Fruit fly (Drosophila melanogaster) whole organism, embryonic: ENCODE measurements around the gene CG43894.

Experiments
- Asciz ChIP-seq: fragments of 200-800 bp; sonication (Bioruptor generic); optimal IDR thresholded peaks from 2 replicates; lab custom pipeline; 2017; ENCODE audit warnings: missing biosample characterization, mild to moderate bottlenecking, missing genetic modification characterization, missing genetic modification reagents
- Atf6 ChIP-seq: fragments of 200-800 bp; sonication (Bioruptor generic); IDR thresholded peaks from 2 replicates; pipeline ENCODE4 v1.3.6; 2022; ENCODE audit warnings: missing biosample characterization, missing genetic modification characterization
- Awh ChIP-seq: fragments of 200-800 bp; sonication (Bioruptor generic); IDR thresholded peaks from 2 replicates; pipeline ENCODE4, ENCODE4 v1.3.6; 2022; ENCODE audit warnings: missing biosample characterization, missing genetic modification characterization
- CG10209 ChIP-seq: fragments of 200-800 bp; sonication (Bioruptor generic); optimal IDR thresholded peaks from 3 replicates; lab custom pipeline; 2017; ENCODE audit warnings: missing biosample characterization, mild to moderate bottlenecking, missing genetic modification characterization, missing genetic modification reagents
- CG12659 ChIP-seq: fragments of 200-800 bp; sonication (Bioruptor generic); optimal IDR thresholded peaks from 3 replicates; lab custom pipeline; 2017; ENCODE audit warnings: mild to moderate bottlenecking, missing biosample characterization, missing genetic modification reagents, missing genetic modification characterization
- CG12769 ChIP-seq: fragments of 200-800 bp; sonication (Bioruptor generic); optimal IDR thresholded peaks from 2 replicates; lab custom pipeline; 2019; ENCODE audit warnings: missing biosample characterization, mild to moderate bottlenecking, missing genetic modification characterization, moderate library complexity
- CG13287 ChIP-seq: fragments of 200-800 bp; sonication (Bioruptor generic); IDR thresholded peaks from 2 replicates; pipeline ENCODE4 v1.3.6; 2022; ENCODE audit warnings: missing biosample characterization, missing genetic modification characterization; ENCODE audit not compliant: partially characterized antibody
- CG13424 ChIP-seq: fragments of 200-800 bp; sonication (Bioruptor generic); optimal IDR thresholded peaks from 2 replicates; lab custom pipeline; 2019; ENCODE audit warnings: missing biosample characterization, mild to moderate bottlenecking, missing genetic modification characterization, moderate library complexity
- CG15601 ChIP-seq: fragments of 200-800 bp; sonication (Bioruptor generic); optimal IDR thresholded peaks from 3 replicates; lab custom pipeline; 2019; ENCODE audit warnings: missing biosample characterization, mild to moderate bottlenecking, missing genetic modification characterization, moderate library complexity
- CG16815 ChIP-seq: fragments of 200-800 bp; sonication (Bioruptor generic); optimal IDR thresholded peaks from 3 replicates; lab custom pipeline; 2017; ENCODE audit warnings: missing biosample characterization, mild to moderate bottlenecking, missing genetic modification characterization
- CG18619 ChIP-seq: fragments of 200-800 bp; sonication (Bioruptor generic); optimal IDR thresholded peaks from 3 replicates; lab custom pipeline; 2017; ENCODE audit warnings: missing biosample characterization, mild to moderate bottlenecking, missing genetic modification characterization
- CG2678 ChIP-seq: fragments of 200-800 bp; sonication (Bioruptor generic); optimal IDR thresholded peaks from 3 replicates; lab custom pipeline; 2019; ENCODE audit warnings: missing biosample characterization, mild to moderate bottlenecking, missing genetic modification characterization, moderate library complexity
- CG34422 ChIP-seq: fragments of 200-800 bp; sonication (Bioruptor generic); IDR thresholded peaks from 3 replicates; pipeline ENCODE4 v1.3.6; 2022; ENCODE audit warnings: missing biosample characterization, missing genetic modification characterization
- CG8281 ChIP-seq: fragments of 200-800 bp; sonication (Bioruptor generic); optimal IDR thresholded peaks from 2 replicates; lab custom pipeline; 2018; ENCODE audit warnings: missing biosample characterization, mild to moderate bottlenecking, missing genetic modification characterization, moderate library complexity
- CG9817 ChIP-seq: fragments of 200-800 bp; sonication (Bioruptor generic); optimal IDR thresholded peaks from 2 replicates; lab custom pipeline; 2018; ENCODE audit warnings: missing biosample characterization, mild to moderate bottlenecking, missing genetic modification characterization, moderate library complexity
- CoRest ChIP-seq: fragments of 200-800 bp; sonication (Bioruptor generic); optimal IDR thresholded peaks from 3 replicates; lab custom pipeline; 2018; ENCODE audit warnings: missing biosample characterization, mild to moderate bottlenecking, missing genetic modification characterization, moderate library complexity
- Dbx ChIP-seq: fragments of 200-800 bp; sonication (Bioruptor generic); IDR thresholded peaks from 3 replicates; pipeline ENCODE4 v1.3.6; 2022; ENCODE audit warnings: missing biosample characterization, missing genetic modification characterization
- Dek ChIP-seq: fragments of 200-800 bp; sonication (Bioruptor generic); optimal IDR thresholded peaks from 3 replicates; lab custom pipeline; 2019; ENCODE audit warnings: missing biosample characterization, mild to moderate bottlenecking, missing genetic modification characterization, moderate library complexity
- Ets65A ChIP-seq: fragments of 200-800 bp; sonication (Bioruptor generic); peaks from one replicate; lab custom pipeline; 2016; ENCODE audit warnings: missing biosample characterization, missing genetic modification characterization
- Fer3 ChIP-seq: fragments of 200-800 bp; sonication (Bioruptor generic); optimal IDR thresholded peaks from 2 replicates; lab custom pipeline; 2018; ENCODE audit warnings: missing biosample characterization, mild to moderate bottlenecking, missing genetic modification characterization, moderate library complexity
- HmgZ ChIP-seq: fragments of 200-800 bp; sonication (Bioruptor generic); optimal IDR thresholded peaks from 2 replicates; lab custom pipeline; 2018; ENCODE audit warnings: missing biosample characterization, mild to moderate bottlenecking, missing genetic modification characterization
- Jarid2 ChIP-seq: fragments of 200-800 bp; sonication (Bioruptor generic); optimal IDR thresholded peaks from 3 replicates; lab custom pipeline; 2017; ENCODE audit warnings: mild to moderate bottlenecking, missing biosample characterization, missing genetic modification reagents, missing genetic modification characterization
- PHDP ChIP-seq: fragments of 200-800 bp; sonication (Bioruptor generic); optimal IDR thresholded peaks from 3 replicates; lab custom pipeline; 2018; ENCODE audit warnings: missing biosample characterization, mild to moderate bottlenecking, missing genetic modification characterization, moderate library complexity
- Ptx1 ChIP-seq: fragments of 200-800 bp; sonication (Bioruptor generic); IDR thresholded peaks from 2 replicates; pipeline ENCODE4 v1.3.6; 2022; ENCODE audit warnings: missing biosample characterization, missing genetic modification characterization
- Rfx ChIP-seq: fragments of 200-800 bp; sonication (Bioruptor generic); IDR thresholded peaks from 2 replicates; pipeline ENCODE4 v1.3.6; 2022; ENCODE audit warnings: missing biosample characterization, missing genetic modification characterization
- Trl ChIP-seq, 3 experiments: fragments of >200 bp in 2 of 3; fragments of 200-800 bp in 1 of 3; sonication (Bioruptor generic) in 1 of 3; optimal IDR thresholded peaks; 2 replicates in 1 of 3; 3 replicates in 2 of 3; lab custom pipeline; 2016 to 2017; ENCODE audit warnings: missing biosample characterization in 1 of 3, missing genetic modification characterization in 1 of 3
- al ChIP-seq: fragments of 200-800 bp; sonication (Bioruptor generic); IDR thresholded peaks from 2 replicates; pipeline ENCODE4 v1.3.6; 2022; ENCODE audit warnings: missing biosample characterization, missing genetic modification characterization
- cg ChIP-seq: fragments of 200-800 bp; sonication (Bioruptor generic); optimal IDR thresholded peaks from 3 replicates; lab custom pipeline; 2019; ENCODE audit warnings: missing biosample characterization, mild to moderate bottlenecking, missing genetic modification characterization, moderate library complexity
- chif ChIP-seq, 2 experiments: fragments of 200-800 bp; sonication (Bioruptor generic); optimal IDR thresholded peaks; 3 replicates each; lab custom pipeline; 2016; ENCODE audit warnings: missing biosample characterization in 2 of 2, missing genetic modification characterization in 2 of 2
- ci ChIP-seq: fragments of 200-800 bp; sonication (Bioruptor generic); IDR thresholded peaks from 3 replicates; pipeline ENCODE4 v1.3.6; 2022; ENCODE audit warnings: missing biosample characterization, missing genetic modification characterization
- cwo ChIP-seq: fragments of 200-800 bp; sonication (Bioruptor generic); optimal IDR thresholded peaks from 3 replicates; lab custom pipeline; 2017; ENCODE audit warnings: missing biosample characterization, missing genetic modification characterization, mild to moderate bottlenecking, moderate library complexity, missing genetic modification reagents
- dati ChIP-seq: fragments of 200-800 bp; sonication (Bioruptor generic); IDR thresholded peaks from 2 replicates; pipeline ENCODE4 v1.3.6; 2022; ENCODE audit warnings: missing biosample characterization, missing genetic modification characterization
- fd3F ChIP-seq: fragments of 200-800 bp; sonication (Bioruptor generic); optimal IDR thresholded peaks from 2 replicates; lab custom pipeline; 2018; ENCODE audit warnings: missing biosample characterization, mild to moderate bottlenecking, missing genetic modification characterization, moderate library complexity
- gsb ChIP-seq: fragments of 200-800 bp; sonication (Bioruptor generic); IDR thresholded peaks from 2 replicates; pipeline ENCODE4 v1.3.6; 2022; ENCODE audit warnings: missing biosample characterization, missing genetic modification characterization
- jigr1 ChIP-seq: fragments of 200-800 bp; sonication (Bioruptor generic); IDR thresholded peaks from 3 replicates; pipeline ENCODE4 v1.3.6; 2022; ENCODE audit warnings: missing biosample characterization, missing genetic modification characterization
- kah ChIP-seq: fragments of 200-800 bp; sonication (Bioruptor generic); optimal IDR thresholded peaks from 2 replicates; lab custom pipeline; 2018; ENCODE audit warnings: missing biosample characterization, mild to moderate bottlenecking, missing genetic modification characterization
- nau ChIP-seq: fragments of 200-800 bp; sonication (Bioruptor generic); optimal IDR thresholded peaks from 3 replicates; lab custom pipeline; 2017; ENCODE audit warnings: missing biosample characterization, mild to moderate bottlenecking, missing genetic modification characterization, missing genetic modification reagents
- nmo ChIP-seq: fragments of 200-800 bp; sonication (Bioruptor generic); optimal IDR thresholded peaks from 2 replicates; lab custom pipeline; 2018; ENCODE audit warnings: missing biosample characterization, mild to moderate bottlenecking, missing genetic modification characterization, moderate library complexity
- pan ChIP-seq, 4 experiments: fragments of >200 bp in 3 of 4; fragments of 200-800 bp in 1 of 4; sonication (Bioruptor generic) in 1 of 4; optimal IDR thresholded peaks in 3 of 4; IDR thresholded peaks in 1 of 4; 2 replicates each; pipeline versions ENCODE4 v1.3.6 to Lab custom; 2017 to 2022; ENCODE audit warnings: missing biosample characterization in 2 of 4, missing genetic modification characterization in 2 of 4, mixed read lengths in 1 of 4
- pho ChIP-seq: fragments of 200-800 bp; sonication (Bioruptor generic); optimal IDR thresholded peaks from 2 replicates; lab custom pipeline; 2016; ENCODE audit warnings: missing biosample characterization, missing genetic modification characterization
- prd ChIP-seq, 3 experiments: fragments of >200 bp in 2 of 3; fragments of 200-800 bp in 1 of 3; sonication (Bioruptor generic) in 1 of 3; optimal IDR thresholded peaks in 2 of 3; IDR thresholded peaks in 1 of 3; 2 replicates in 2 of 3; 3 replicates in 1 of 3; pipeline versions ENCODE4 v1.3.6 to Lab custom; 2017 to 2022; ENCODE audit warnings: missing biosample characterization in 1 of 3, missing genetic modification characterization in 1 of 3
- sc ChIP-seq, 3 experiments: fragments of >200 bp in 2 of 3; fragments of 200-800 bp in 1 of 3; sonication (Bioruptor generic) in 1 of 3; optimal IDR thresholded peaks; 2 replicates in 2 of 3; 3 replicates in 1 of 3; lab custom pipeline; 2017; ENCODE audit warnings: mild to moderate bottlenecking in 1 of 3, missing biosample characterization in 1 of 3, missing genetic modification characterization in 1 of 3, missing genetic modification reagents in 1 of 3
- sd ChIP-seq: fragments of 200-800 bp; sonication (Bioruptor generic); optimal IDR thresholded peaks from 3 replicates; lab custom pipeline; 2018; ENCODE audit warnings: missing biosample characterization, mild to moderate bottlenecking, missing genetic modification characterization, moderate library complexity
- tll ChIP-seq, 2 experiments: fragments of 200-800 bp in 1 of 2; fragments of >200 bp in 1 of 2; sonication (Bioruptor generic) in 1 of 2; optimal IDR thresholded peaks; 2 replicates each; lab custom pipeline; 2017 to 2019; ENCODE audit warnings: missing biosample characterization in 2 of 2, missing genetic modification characterization in 2 of 2, mild to moderate bottlenecking in 1 of 2, moderate library complexity in 1 of 2
- zfh1 ChIP-seq: fragments of 200-800 bp; sonication (Bioruptor generic); IDR thresholded peaks from 3 replicates; pipeline ENCODE4 v1.3.6; 2022; ENCODE audit warnings: missing biosample characterization, missing genetic modification characterization

Gene CG43894

dm6 chr3L:12892485-12893173 lies 3.1 kb downstream of the CG43894 start, which contains the start of gene CG14118:
TSS of gene CG14118 (plus strand) at chr3L:12892658.
- peak; percentile 36 for TF ChIP-seq Jarid2 (GFP tag; lab: Kevin White, UChicago)
- TF ChIP-seq fd3F (GFP tag; lab: Kevin White, UChicago) = peak; percentile 61
- 0 out of 3 replicates have a peak, but pooled peaks have one; percentile 18 for TF ChIP-seq Dbx (GFP tag; lab: Robert Waterston, UW)
- TF ChIP-seq prd (optimal IDR thresholded peaks at IDR 0.05; lab: Kevin White, UChicago) = no peak
- no peak for TF ChIP-seq prd (GFP tag; IDR thresholded peaks at IDR 0.05; lab: Robert Waterston, UW)
- peak; percentile 45 for TF ChIP-seq CG2678 (tag; lab: Kevin White, UChicago)
- peak; percentile 26 for TF ChIP-seq pho (GFP tag; lab: Kevin White, UChicago)
- peak; percentile 21 for TF ChIP-seq CG9817 (tag; lab: Kevin White, UChicago)
- TF ChIP-seq CG13287 (GFP tag; lab: Robert Waterston, UW) = peak; percentile 23; the same call in 1 of the 2 replicates
- TF ChIP-seq Fer3 (tag; lab: Kevin White, UChicago) = peak; percentile 34
- TF ChIP-seq nmo (GFP tag; lab: Kevin White, UChicago) = no peak
- TF ChIP-seq CG15601 (tag; lab: Kevin White, UChicago) = peak; percentile 46
- peak; percentile 87 for TF ChIP-seq kah (GFP tag; lab: Kevin White, UChicago)
- TF ChIP-seq nau (GFP tag; lab: Kevin White, UChicago) = peak; percentile 6
- peak; percentile 55 for TF ChIP-seq cwo
- TF ChIP-seq CG12769 (tag; lab: Kevin White, UChicago) = peak; percentile 68
- peak; percentile 12 for TF ChIP-seq CG13424 (tag; lab: Kevin White, UChicago)
- peak; percentile 54; the same call in 1 of the 2 replicates for TF ChIP-seq Awh
- peak; percentile 53 for TF ChIP-seq CG10209 (GFP tag; lab: Kevin White, UChicago)
- TF ChIP-seq tll (GFP tag; optimal IDR thresholded peaks at IDR 0.05; lab: Kevin White, UChicago) = no peak
- TF ChIP-seq jigr1 (GFP tag; lab: Robert Waterston, UW) = no peak
- no peak for TF ChIP-seq chif (GFP tag; optimal IDR thresholded peaks at IDR 0.05; lab: Kevin White, UChicago)
- peak; percentile 6 for TF ChIP-seq Dek (tag; lab: Kevin White, UChicago)
- no peak for TF ChIP-seq sc (optimal IDR thresholded peaks at IDR 0.05; lab: Kevin White, UChicago)
- no peak for TF ChIP-seq sc (GFP tag; optimal IDR thresholded peaks at IDR 0.05; lab: Kevin White, UChicago)
- TF ChIP-seq Rfx = peak; percentile 37
- no peak for TF ChIP-seq al (GFP tag; lab: Robert Waterston, UW)
- TF ChIP-seq Ptx1 (GFP tag; lab: Robert Waterston, UW) = 0 out of 2 replicates have a peak, but pooled peaks have one; percentile 15
- no peak for TF ChIP-seq gsb (GFP tag; lab: Robert Waterston, UW)
- TF ChIP-seq CG18619 (GFP tag; lab: Kevin White, UChicago) = peak; percentile 13
- peak; percentile 46 to 83 for TF ChIP-seq Trl (optimal IDR thresholded peaks at IDR 0.05; lab: Kevin White, UChicago)
- TF ChIP-seq Trl (GFP tag; optimal IDR thresholded peaks at IDR 0.05; lab: Kevin White, UChicago) = no peak
- TF ChIP-seq PHDP (tag; lab: Kevin White, UChicago) = peak; percentile 54
- TF ChIP-seq CG16815 (GFP tag; lab: Kevin White, UChicago) = no peak
- TF ChIP-seq CG8281 = peak; percentile 10
- TF ChIP-seq HmgZ = no peak
- TF ChIP-seq sd (tag; lab: Kevin White, UChicago) = peak; percentile 38
- peak; percentile 63 for TF ChIP-seq Ets65A (GFP tag; lab: Kevin White, UChicago)
- peak; percentile 29 for TF ChIP-seq CoRest (tag; lab: Kevin White, UChicago)
- peak; percentile 10; the same call in 1 of the 3 replicates for TF ChIP-seq CG34422
- TF ChIP-seq dati (GFP tag; lab: Robert Waterston, UW) = no peak
- TF ChIP-seq Asciz (GFP tag; lab: Kevin White, UChicago) = no peak
- peak; percentile 56 for TF ChIP-seq Atf6 (GFP tag; lab: Robert Waterston, UW)
- 0 out of 3 replicates have a peak, but pooled peaks have one; percentile 32 for TF ChIP-seq zfh1 (GFP tag; lab: Robert Waterston, UW)
- no peak for TF ChIP-seq pan (optimal IDR thresholded peaks at IDR 0.05; lab: Kevin White, UChicago)
- peak in 1 of 2 experiments; percentile 18 for TF ChIP-seq pan (GFP tag; optimal IDR thresholded peaks at IDR 0.05 in 1 of 2, IDR thresholded peaks at IDR 0.05 in 1 of 2)
- peak; percentile 42 for TF ChIP-seq CG12659 (GFP tag; lab: Kevin White, UChicago)
- TF ChIP-seq cg (GFP tag; lab: Kevin White, UChicago) = peak; percentile 23
- peak; percentile 40; the same call in 1 of the 3 replicates for TF ChIP-seq ci (GFP tag; lab: Robert Waterston, UW)
